Fruit fly (Drosophila melanogaster): ENCODE results near the gene CG15012.

- no peak for TF ChIP-seq CTCF (optimal IDR thresholded peaks at IDR 0.05)
- no peak for TF ChIP-seq CG8478 (optimal IDR thresholded peaks at IDR 0.05)
Measured at dm6 chr3L:4318677-4319580, 26.9 kb upstream of the CG15012 start, which contains the start of gene PMP34.
